Worm (Caenorhabditis elegans) whole organism, late embryonic: ENCODE data around the gene fbxa-6.

Experiments used
- C38D4.7 ChIP-seq: fragments of 200-800 bp; sonication (Bioruptor generic); optimal IDR thresholded peaks from 2 replicates; lab custom pipeline; 2018; ENCODE audit warnings: mild to moderate bottlenecking, missing genetic modification characterization, moderate library complexity, missing compliant biosample characterization
- F13H6.1 ChIP-seq: sonication (generic microtip); optimal IDR thresholded peaks from 2 replicates; lab custom pipeline; 2016; ENCODE audit warnings: missing genetic modification characterization, missing compliant biosample characterization
- K02D7.2 ChIP-seq: sonication (generic microtip); optimal IDR thresholded peaks from 2 replicates; lab custom pipeline; 2017; ENCODE audit warnings: mild to moderate bottlenecking, missing genetic modification characterization, missing compliant biosample characterization
- T23F11.4 ChIP-seq: fragments of 200-800 bp; sonication (Bioruptor generic); optimal IDR thresholded peaks from 2 replicates; lab custom pipeline; 2018; ENCODE audit warnings: mild to moderate bottlenecking, missing genetic modification characterization, missing compliant biosample characterization
- ahr-1 ChIP-seq: sonication (generic microtip); optimal IDR thresholded peaks from 2 replicates; lab custom pipeline; 2016; ENCODE audit warnings: missing genetic modification characterization, missing compliant biosample characterization
- ama-1 ChIP-seq: fragments of 150-350 bp; optimal IDR thresholded peaks from 2 replicates; lab custom pipeline; 2014
- ceh-14 ChIP-seq: sonication (generic microtip); optimal IDR thresholded peaks from 2 replicates; lab custom pipeline; 2016; ENCODE audit warnings: missing genotype, missing genetic modification characterization, missing compliant biosample characterization
- ceh-19 ChIP-seq: fragments of 200-800 bp; sonication (Bioruptor generic); optimal IDR thresholded peaks from 2 replicates; lab custom pipeline; 2018; ENCODE audit warnings: mild to moderate bottlenecking, missing genetic modification characterization, missing compliant biosample characterization
- ceh-22 ChIP-seq: sonication (generic microtip); optimal IDR thresholded peaks from 2 replicates; lab custom pipeline; 2017; ENCODE audit warnings: missing biosample characterization, missing genetic modification characterization
- ceh-30 ChIP-seq: fragments of 150-350 bp; optimal IDR thresholded peaks from 2 replicates; lab custom pipeline; 2014; ENCODE audit warnings: missing biosample characterization, missing genetic modification characterization
- ceh-34 ChIP-seq: sonication (generic microtip); optimal IDR thresholded peaks from 2 replicates; lab custom pipeline; 2016; ENCODE audit warnings: mild to moderate bottlenecking, missing genetic modification characterization, missing compliant biosample characterization
- ceh-48 ChIP-seq: sonication (generic microtip); optimal IDR thresholded peaks from 2 replicates; lab custom pipeline; 2016; ENCODE audit warnings: missing genetic modification characterization, inconsistent platforms, missing compliant biosample characterization
- ceh-6 ChIP-seq: fragments of 200-800 bp; sonication (Bioruptor generic); optimal IDR thresholded peaks from 2 replicates; lab custom pipeline; 2018; ENCODE audit warnings: mild to moderate bottlenecking, missing genetic modification characterization, missing compliant biosample characterization
- che-1 ChIP-seq: sonication (generic microtip); optimal IDR thresholded peaks from 2 replicates; lab custom pipeline; 2016; ENCODE audit warnings: mild to moderate bottlenecking, missing genetic modification characterization, missing compliant biosample characterization
- dve-1 ChIP-seq: sonication (generic microtip); optimal IDR thresholded peaks from 2 replicates; lab custom pipeline; 2017; ENCODE audit warnings: antibody characterized with exemption, mild to moderate bottlenecking, missing genetic modification characterization, missing compliant biosample characterization
- elt-2 ChIP-seq: sonication (generic microtip); optimal IDR thresholded peaks from 2 replicates; lab custom pipeline; 2016; ENCODE audit warnings: missing genetic modification reagents, missing genetic modification characterization, missing compliant biosample characterization
- elt-4 ChIP-seq: sonication (generic microtip); optimal IDR thresholded peaks from 2 replicates; lab custom pipeline; 2016; ENCODE audit warnings: missing genetic modification characterization, missing compliant biosample characterization
- ets-4 ChIP-seq: sonication (generic microtip); optimal IDR thresholded peaks from 2 replicates; lab custom pipeline; 2016; ENCODE audit warnings: missing genetic modification characterization, missing compliant biosample characterization
- fax-1 ChIP-seq: sonication (generic microtip); optimal IDR thresholded peaks from 2 replicates; lab custom pipeline; 2016; ENCODE audit warnings: missing genotype, missing genetic modification characterization, missing compliant biosample characterization
- hlh-13 ChIP-seq: fragments of 200-800 bp; sonication (Bioruptor generic); optimal IDR thresholded peaks from 2 replicates; lab custom pipeline; 2018; ENCODE audit warnings: mild to moderate bottlenecking, missing genetic modification characterization, missing compliant biosample characterization
- hlh-30 ChIP-seq: sonication (generic microtip); optimal IDR thresholded peaks from 2 replicates; lab custom pipeline; 2017; ENCODE audit warnings: antibody characterized with exemption, missing genetic modification characterization, missing compliant biosample characterization; ENCODE audit not compliant: insufficient read depth
- nhr-232 ChIP-seq: sonication (generic microtip); optimal IDR thresholded peaks from 2 replicates; lab custom pipeline; 2016; ENCODE audit warnings: missing genetic modification characterization, missing compliant biosample characterization
- pag-3 ChIP-seq: sonication (generic microtip); optimal IDR thresholded peaks from 2 replicates; lab custom pipeline; 2016; ENCODE audit warnings: missing compliant biosample characterization, missing genetic modification characterization, borderline replicate concordance
- pat-9 ChIP-seq: fragments of 200-800 bp; sonication (Bioruptor generic); optimal IDR thresholded peaks from 2 replicates; lab custom pipeline; 2018; ENCODE audit warnings: mild to moderate bottlenecking, missing genetic modification characterization, moderate library complexity, missing compliant biosample characterization
- pax-1 ChIP-seq: fragments of 150-350 bp; optimal IDR thresholded peaks from 2 replicates; lab custom pipeline; 2014; ENCODE audit warnings: missing biosample characterization, missing genetic modification characterization
- pha-2 ChIP-seq: sonication (generic microtip); optimal IDR thresholded peaks from 2 replicates; lab custom pipeline; 2017; ENCODE audit warnings: mild to moderate bottlenecking, missing genetic modification characterization, missing compliant biosample characterization
- pha-4 ChIP-seq: fragments of 150-350 bp; optimal IDR thresholded peaks from 2 replicates; lab custom pipeline; 2018; ENCODE audit warnings: missing biosample characterization, missing genetic modification reagents, missing genetic modification characterization
- pros-1 ChIP-seq: fragments of 150-350 bp; optimal IDR thresholded peaks from 2 replicates; lab custom pipeline; 2014; ENCODE audit warnings: missing biosample characterization, missing genetic modification reagents, missing genetic modification characterization
- ref-2 ChIP-seq: sonication (generic microtip); optimal IDR thresholded peaks from 2 replicates; lab custom pipeline; 2016; ENCODE audit warnings: missing genetic modification characterization, missing compliant biosample characterization
- sdc-2 ChIP-seq: sonication (generic microtip); optimal IDR thresholded peaks from 2 replicates; lab custom pipeline; 2016; ENCODE audit warnings: missing genotype, missing genetic modification characterization, missing compliant biosample characterization
- sox-2 ChIP-seq: fragments of 200-800 bp; sonication (Bioruptor generic); IDR thresholded peaks from 2 replicates; pipeline ENCODE4 v1.3.6; 2022; ENCODE audit warnings: missing genetic modification reagents, missing genetic modification characterization, missing compliant biosample characterization
- sox-4 ChIP-seq: sonication (generic microtip); optimal IDR thresholded peaks from 2 replicates; lab custom pipeline; 2017; ENCODE audit warnings: mild to moderate bottlenecking, missing genetic modification characterization, inconsistent platforms, missing compliant biosample characterization
- tbx-2 ChIP-seq: sonication (generic microtip); optimal IDR thresholded peaks from 2 replicates; lab custom pipeline; 2016; ENCODE audit warnings: missing genetic modification characterization, missing compliant biosample characterization
- tbx-7 ChIP-seq: sonication (generic microtip); optimal IDR thresholded peaks from 2 replicates; lab custom pipeline; 2016; ENCODE audit warnings: missing genotype, missing genetic modification characterization, missing compliant biosample characterization
- ttx-3 ChIP-seq: sonication (generic microtip); optimal IDR thresholded peaks from 2 replicates; lab custom pipeline; 2016; ENCODE audit warnings: missing genetic modification reagents, missing genetic modification characterization, missing compliant biosample characterization
- unc-3 ChIP-seq, 2 experiments: fragments of 200-800 bp in 1 of 2; sonication (Bioruptor generic) in 1 of 2; sonication (generic microtip) in 1 of 2; conservative IDR thresholded peaks in 1 of 2; optimal IDR thresholded peaks in 1 of 2; 2 replicates each; pipeline versions ENCODE4 v1.3.6 to Lab custom; 2016 to 2022; ENCODE audit warnings: missing compliant biosample characterization in 2 of 2, missing genetic modification characterization in 2 of 2, missing genetic modification reagents in 1 of 2
- unc-42 ChIP-seq: sonication (generic microtip); optimal IDR thresholded peaks from 2 replicates; lab custom pipeline; 2016; ENCODE audit warnings: missing genotype, missing genetic modification characterization, missing compliant biosample characterization
- unc-55 ChIP-seq: sonication (generic microtip); optimal IDR thresholded peaks from 2 replicates; lab custom pipeline; 2017; ENCODE audit warnings: missing biosample characterization, missing genetic modification reagents, missing genetic modification characterization
- ztf-16 ChIP-seq: sonication (generic microtip); optimal IDR thresholded peaks from 2 replicates; lab custom pipeline; 2017; ENCODE audit warnings: missing genetic modification characterization, missing compliant biosample characterization

fbxa-6 gene

ce11 chrIII:2919-3371 is at the start of gene fbxa-6, which contains the start of the genes cTel54X.2 and npr-30:
Gene fbxa-6 (minus strand): TSS chrIII:3097.
Gene cTel54X.2 (plus strand): TSS chrIII:3278.
Gene npr-30 (plus strand): TSS chrIII:3321.
- TF ChIP-seq K02D7.2 (tag; lab: Kevin White, UChicago) (no peak), ttx-3 (tag; lab: Kevin White, UChicago) (no peak), pha-2 (tag; lab: Kevin White, UChicago) (no peak), ceh-19 (GFP tag; lab: Kevin White, UChicago) (no peak), hlh-30 (tag; lab: Kevin White, UChicago) (no peak), ceh-22 (tag; lab: Kevin White, UChicago) (no peak), nhr-232 (tag; lab: Kevin White, UChicago) (no peak), ceh-30 (tag; lab: Kevin White, UChicago) (no peak), unc-55 (GFP tag; lab: Kevin White, UChicago) (no peak), ets-4 (tag; lab: Kevin White, UChicago) (no peak), ref-2 (tag; lab: Kevin White, UChicago) (no peak)

DNA sequence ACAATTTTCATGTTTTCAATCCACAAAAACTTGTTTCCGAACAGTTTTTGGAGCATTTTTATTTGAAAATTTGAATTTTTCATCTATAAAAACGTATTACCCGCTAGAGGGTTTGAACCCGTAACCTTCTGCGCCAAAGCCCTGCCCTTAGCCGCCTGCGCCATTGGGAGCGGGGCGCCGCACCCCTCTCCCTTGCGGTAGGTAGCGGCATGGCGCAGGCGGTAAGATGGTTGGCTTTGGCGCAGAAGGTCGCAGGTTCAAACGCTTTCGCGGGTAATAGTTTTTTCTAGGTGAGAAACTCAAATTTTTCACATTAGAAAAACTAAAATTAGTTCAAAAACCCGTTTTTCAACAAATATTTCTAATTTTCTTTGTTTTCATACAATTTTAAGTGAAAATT is 48.7 kb upstream of the fbxa-6 start:
- no peak for TF ChIP-seq sdc-2 (tag; lab: Kevin White, UChicago)

- TF ChIP-seq C38D4.7 (GFP tag; lab: Kevin White, UChicago) (no peak), F13H6.1 (no peak), dve-1 (tag; lab: Kevin White, UChicago) (no peak), sox-4 (tag; lab: Kevin White, UChicago) (no peak), unc-42 (no peak), ceh-48 (tag; lab: Kevin White, UChicago) (no peak), che-1 (tag; lab: Kevin White, UChicago) (no peak), pha-2 (tag; lab: Kevin White, UChicago) (no peak), pag-3 (no peak), T23F11.4 (GFP tag; lab: Kevin White, UChicago) (no peak), ceh-30 (tag; lab: Kevin White, UChicago) (no peak), ceh-14 (no peak), pat-9 (tag; lab: Kevin White, UChicago) (no peak), pros-1 (tag; lab: Kevin White, UChicago) (no peak), ceh-6 (no peak), tbx-7 (tag; lab: Kevin White, UChicago) (no peak), elt-2 (tag; lab: Kevin White, UChicago) (no peak), sdc-2 (tag; lab: Kevin White, UChicago) (no peak), hlh-13 (GFP tag; lab: Kevin White, UChicago) (no peak), pha-4 (tag; lab: Kevin White, UChicago) (no peak)
Measured at ce11 chrIII:50418-50817, 47.5 kb upstream of the fbxa-6 start.

- TF ChIP-seq unc-3 (GFP tag; conservative IDR thresholded peaks at IDR 0.05; lab: Robert Waterston, UW) (no peak), unc-3 (tag; optimal IDR thresholded peaks at IDR 0.05; lab: Kevin White, UChicago) (no peak), sdc-2 (tag; lab: Kevin White, UChicago) (no peak), che-1 (tag; lab: Kevin White, UChicago) (no peak), ceh-48 (tag; lab: Kevin White, UChicago) (no peak), ama-1 (no peak), sox-2 (GFP tag; lab: Robert Waterston, UW) (no peak), ztf-16 (tag; lab: Kevin White, UChicago) (no peak), fax-1 (no peak), ceh-22 (tag; lab: Kevin White, UChicago) (no peak), T23F11.4 (GFP tag; lab: Kevin White, UChicago) (no peak), elt-4 (tag; lab: Kevin White, UChicago) (no peak), tbx-2 (no peak), ahr-1 (tag; lab: Kevin White, UChicago) (no peak), unc-55 (GFP tag; lab: Kevin White, UChicago) (no peak), ceh-34 (tag; lab: Kevin White, UChicago) (no peak), ttx-3 (tag; lab: Kevin White, UChicago) (no peak), pax-1 (tag; lab: Kevin White, UChicago) (no peak)
Measured at ce11 chrIII:49064-49463, 46.2 kb upstream of the fbxa-6 start.
